Worm (Caenorhabditis elegans) whole organism, midembryonic: ENCODE measurements around the gene sre-15.

Experiments
- T22C8.4 ChIP-seq: fragments of 200-800 bp; sonication (Bioruptor generic); IDR thresholded peaks from 2 replicates; pipeline ENCODE4 v1.3.6; 2022; ENCODE audit warnings: missing genetic modification characterization, missing compliant biosample characterization
- cog-1 ChIP-seq: sonication (generic microtip); optimal IDR thresholded peaks from 2 replicates; lab custom pipeline; 2016; ENCODE audit warnings: missing genetic modification characterization, missing compliant biosample characterization
- flt-1 ChIP-seq: fragments of 200-800 bp; sonication (Bioruptor generic); IDR thresholded peaks from 2 replicates; pipeline ENCODE4 v1.3.6; 2022; ENCODE audit warnings: missing genetic modification characterization, missing compliant biosample characterization
- klf-2 ChIP-seq: fragments of 200-800 bp; sonication (Bioruptor generic); conservative IDR thresholded peaks from 2 replicates; pipeline ENCODE4 v1.3.6; 2022; ENCODE audit warnings: missing genetic modification reagents, missing genetic modification characterization, missing compliant biosample characterization
- med-1 ChIP-seq: sonication (generic microtip); optimal IDR thresholded peaks from 2 replicates; lab custom pipeline; 2017; ENCODE audit warnings: missing genetic modification characterization, mild to moderate bottlenecking, missing compliant biosample characterization, antibody characterized with exemption, missing genetic modification reagents; ENCODE audit not compliant: insufficient read depth
- ref-1 ChIP-seq: fragments of 200-800 bp; sonication (Bioruptor generic); conservative IDR thresholded peaks from 2 replicates; pipeline ENCODE4 v1.3.6; 2022; ENCODE audit warnings: missing genetic modification reagents, missing genetic modification characterization, missing compliant biosample characterization
- tab-1 ChIP-seq: fragments of 200-800 bp; sonication (Bioruptor generic); IDR thresholded peaks from 2 replicates; pipeline ENCODE4 v1.3.6; 2022; ENCODE audit warnings: missing genetic modification characterization, missing compliant biosample characterization
- ztf-23 ChIP-seq: fragments of 200-800 bp; sonication (Bioruptor generic); IDR thresholded peaks from 2 replicates; pipeline ENCODE4 v1.3.6; 2022; ENCODE audit warnings: missing genetic modification reagents, missing genetic modification characterization, missing compliant biosample characterization
- ztf-29 ChIP-seq: fragments of 200-800 bp; sonication (Bioruptor generic); IDR thresholded peaks from 2 replicates; pipeline ENCODE4 v1.3.6; 2022; ENCODE audit warnings: missing genetic modification reagents, missing genetic modification characterization, missing compliant biosample characterization

sre-15 gene

ce11 chrIV:12244706-12245105, at the start of gene sre-15:
TSS of gene sre-15 (minus strand) at chrIV:12244806.
- no peak for TF ChIP-seq ref-1 (GFP tag; lab: Robert Waterston, UW)
- no peak for TF ChIP-seq ztf-29 (GFP tag; lab: Robert Waterston, UW)
- no peak for TF ChIP-seq T22C8.4
- no peak for TF ChIP-seq med-1 (GFP tag; lab: Kevin White, UChicago)
- TF ChIP-seq cog-1 (tag; lab: Kevin White, UChicago), result no peak
- no peak for TF ChIP-seq ztf-23
- no peak for TF ChIP-seq tab-1
- no peak for TF ChIP-seq klf-2
- TF ChIP-seq flt-1 (GFP tag; lab: Robert Waterston, UW), result no peak

ce11 chrIV:12290744-12291143, 46.1 kb upstream of the sre-15 start, which contains the start of gene C42C1.8:
TSS of gene C42C1.8 (plus strand) at chrIV:12291044.
- TF ChIP-seq flt-1 (GFP tag; lab: Robert Waterston, UW) (no peak), T22C8.4 (no peak), med-1 (GFP tag; lab: Kevin White, UChicago) (no peak)

- TF ChIP-seq cog-1 (tag; lab: Kevin White, UChicago) (no peak), med-1 (GFP tag; lab: Kevin White, UChicago) (no peak), ref-1 (GFP tag; lab: Robert Waterston, UW) (no peak), tab-1 (no peak), flt-1 (GFP tag; lab: Robert Waterston, UW) (no peak), ztf-29 (GFP tag; lab: Robert Waterston, UW) (no peak), ztf-23 (no peak), klf-2 (no peak), T22C8.4 (no peak)
Observed at ce11 chrIV:12289149-12289548, 44.5 kb upstream of the sre-15 start, which contains the start of gene C42C1.9. TSS of gene C42C1.9 (plus strand) at chrIV:12289449.

- no peak for TF ChIP-seq ref-1 (GFP tag; lab: Robert Waterston, UW)
- no peak for TF ChIP-seq flt-1 (GFP tag; lab: Robert Waterston, UW)
- TF ChIP-seq klf-2, result no peak
- no peak for TF ChIP-seq tab-1
- no peak for TF ChIP-seq ztf-29 (GFP tag; lab: Robert Waterston, UW)
- no peak for TF ChIP-seq med-1 (GFP tag; lab: Kevin White, UChicago)
- TF ChIP-seq ztf-23, result no peak
- TF ChIP-seq T22C8.4, result no peak
- no peak for TF ChIP-seq cog-1 (tag; lab: Kevin White, UChicago)
Observed at ce11 chrIV:12287628-12288027, 43.0 kb upstream of the sre-15 start, which contains the start of gene erl-1. TSS of gene erl-1 (plus strand) at chrIV:12287928.

ce11 chrIV:12282873-12283272, 38.3 kb upstream of the sre-15 start, which contains the start of gene hpo-12:
TSS of gene hpo-12 (plus strand) at chrIV:12283173.
- TF ChIP-seq tab-1, result no peak

ce11 chrIV:12282157-12282789, 37.7 kb upstream of the sre-15 start, which contains the start of the genes C42C1.12 and C42C1.19:
TSS of gene C42C1.12 (minus strand) at chrIV:12282207.
TSS of gene C42C1.19 (plus strand) at chrIV:12282739.
- TF ChIP-seq flt-1 (GFP tag; lab: Robert Waterston, UW), result no peak
- no peak for TF ChIP-seq ztf-29 (GFP tag; lab: Robert Waterston, UW)
- no peak for TF ChIP-seq ref-1 (GFP tag; lab: Robert Waterston, UW)
- TF ChIP-seq T22C8.4, result no peak
- no peak for TF ChIP-seq ztf-23
- no peak for TF ChIP-seq med-1 (GFP tag; lab: Kevin White, UChicago)
- TF ChIP-seq tab-1, result no peak

- TF ChIP-seq ztf-23 (no peak), ztf-29 (GFP tag; lab: Robert Waterston, UW) (no peak), cog-1 (tag; lab: Kevin White, UChicago) (no peak), med-1 (GFP tag; lab: Kevin White, UChicago) (no peak), ref-1 (GFP tag; lab: Robert Waterston, UW) (no peak), tab-1 (no peak), flt-1 (GFP tag; lab: Robert Waterston, UW) (no peak), T22C8.4 (no peak), klf-2 (no peak)
Observed at ce11 chrIV:12279340-12279739, 34.7 kb upstream of the sre-15 start, which contains the start of gene ltah-1.1. TSS of gene ltah-1.1 (plus strand) at chrIV:12279622.

- TF ChIP-seq cog-1 (tag; lab: Kevin White, UChicago) (no peak), flt-1 (GFP tag; lab: Robert Waterston, UW) (no peak), ztf-29 (GFP tag; lab: Robert Waterston, UW) (no peak), ztf-23 (no peak), tab-1 (no peak)
Observed at ce11 chrIV:12278507-12278906, 33.9 kb upstream of the sre-15 start, which contains the start of the genes tag-335 and vkmt-1. TSS of gene tag-335 (minus strand) at chrIV:12278594. TSS of gene vkmt-1 (plus strand) at chrIV:12278725.

- TF ChIP-seq tab-1 (no peak), T22C8.4 (no peak), ztf-23 (no peak), ref-1 (GFP tag; lab: Robert Waterston, UW) (no peak)
Observed at ce11 chrIV:12275892-12276291, 31.3 kb upstream of the sre-15 start, which contains the start of gene vps-8. TSS of gene vps-8 (minus strand) at chrIV:12275992.

ce11 chrIV:12274365-12274764, 29.8 kb upstream of the sre-15 start:
- no peak for TF ChIP-seq T22C8.4
- no peak for TF ChIP-seq ztf-23

- no peak for TF ChIP-seq T22C8.4
- no peak for TF ChIP-seq ref-1 (GFP tag; lab: Robert Waterston, UW)
- TF ChIP-seq ztf-23, result no peak
- TF ChIP-seq cog-1 (tag; lab: Kevin White, UChicago), result no peak
Observed at ce11 chrIV:12270392-12270791, 25.8 kb upstream of the sre-15 start, which contains the start of gene C42C1.3. TSS of gene C42C1.3 (minus strand) at chrIV:12270492.
